Worm (Caenorhabditis elegans): ENCODE data around the gene R07H5.11.

The R07H5.11 gene

DNA sequence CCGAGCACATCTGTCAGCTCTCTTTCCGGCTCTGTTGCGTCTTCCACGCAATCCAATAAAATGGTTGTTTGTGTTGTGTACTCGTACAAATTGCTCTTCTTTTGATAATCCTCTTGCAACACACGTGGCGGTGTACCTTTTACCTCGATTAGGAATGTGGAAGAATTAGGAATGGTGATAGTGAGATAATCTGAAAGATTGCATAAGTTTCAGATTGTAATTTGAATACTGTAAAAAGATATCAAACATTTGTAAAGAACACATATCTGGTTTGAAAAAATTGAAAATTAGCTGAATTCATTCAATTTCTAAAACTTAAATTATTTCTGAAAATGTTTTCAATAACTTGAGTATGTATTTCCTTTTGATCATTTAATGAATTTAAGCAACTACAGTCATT is 37.7 kb upstream of the R07H5.11 start, which contains the start of gene C08F8.6:
Gene C08F8.6, minus strand, starts transcription at position 101 of the 400 bp plus-strand sequence.
- TF ChIP-seq F33H1.4 (GFP tag; IDR thresholded peaks at IDR 0.05) = no peak
- TF ChIP-seq lag-1 (GFP tag; IDR thresholded peaks at IDR 0.05) = 0 out of 2 replicates have a peak, but pooled peaks have one; percentile 44
- TF ChIP-seq aptf-3 (GFP tag; IDR thresholded peaks at IDR 0.05) = no peak
- no peak for TF ChIP-seq Y79H2A.3 (GFP tag; conservative IDR thresholded peaks at IDR 0.05)
- no peak for TF ChIP-seq cebp-2 (GFP tag; IDR thresholded peaks at IDR 0.05)
- TF ChIP-seq nfyb-1 (GFP tag; IDR thresholded peaks at IDR 0.05) = no peak

DNA sequence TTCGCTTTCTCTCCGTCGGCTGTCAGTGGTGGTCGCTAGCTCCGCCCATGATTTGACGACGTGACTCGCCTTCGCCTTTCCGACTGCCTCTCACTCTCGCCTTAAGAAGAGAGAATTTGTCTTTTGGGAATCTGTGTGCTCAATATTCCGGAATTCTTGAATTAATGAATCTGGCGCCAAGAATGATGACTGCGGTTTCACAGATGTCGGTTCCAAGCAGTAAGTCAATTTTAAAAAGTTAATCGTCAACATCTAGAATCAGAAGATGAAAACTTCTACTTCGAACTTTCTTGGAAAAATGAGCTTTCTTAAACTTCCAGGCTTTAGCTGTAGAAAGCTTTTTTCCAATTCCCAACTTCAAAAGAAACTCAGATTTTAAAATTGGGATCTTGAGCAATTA is 32.9 kb upstream of the R07H5.11 start, which contains the start of gene nhr-67:
Gene nhr-67, plus strand, starts transcription at position 97 of the 400 bp plus-strand sequence.
- TF ChIP-seq let-607 (tag; optimal IDR thresholded peaks at IDR 0.05) = no peak
- TF ChIP-seq snpc-1.3 (tag; optimal IDR thresholded peaks at IDR 0.05; ENCODE audit: insufficient read depth) = no peak
- no peak for TF ChIP-seq ccch-3 (GFP tag; optimal IDR thresholded peaks at IDR 0.05)
- no peak for TF ChIP-seq hmg-20 (GFP tag; IDR thresholded peaks at IDR 0.05)
- TF ChIP-seq nhr-179 (tag; optimal IDR thresholded peaks at IDR 0.05) = no peak
- TF ChIP-seq ztf-22 (GFP tag; optimal IDR thresholded peaks at IDR 0.05) = no peak
- TF ChIP-seq K11D2.4 (GFP tag; IDR thresholded peaks at IDR 0.05) = no peak
- TF ChIP-seq snpc-4 (GFP tag; optimal IDR thresholded peaks at IDR 0.05) = no peak
- no peak for TF ChIP-seq snpc-4 (tag; optimal IDR thresholded peaks at IDR 0.05)
- TF ChIP-seq xnd-1 (tag; optimal IDR thresholded peaks at IDR 0.05) = no peak
- no peak for TF ChIP-seq sea-2 (GFP tag; IDR thresholded peaks at IDR 0.05)
- no peak for TF ChIP-seq F57A8.1 (GFP tag; optimal IDR thresholded peaks at IDR 0.05)
- no peak for TF ChIP-seq akir-1 (GFP tag; optimal IDR thresholded peaks at IDR 0.05)
- no peak for TF ChIP-seq chd-7 (tag; optimal IDR thresholded peaks at IDR 0.05)
- no peak for TF ChIP-seq ceh-58 (GFP tag; IDR thresholded peaks at IDR 0.05)
- TF ChIP-seq madf-8 (GFP tag; conservative IDR thresholded peaks at IDR 0.05) = no peak
- TF ChIP-seq attf-5 (GFP tag; optimal IDR thresholded peaks at IDR 0.05) = no peak
- TF ChIP-seq hmg-1.2 (GFP tag; IDR thresholded peaks at IDR 0.05) = no peak

DNA sequence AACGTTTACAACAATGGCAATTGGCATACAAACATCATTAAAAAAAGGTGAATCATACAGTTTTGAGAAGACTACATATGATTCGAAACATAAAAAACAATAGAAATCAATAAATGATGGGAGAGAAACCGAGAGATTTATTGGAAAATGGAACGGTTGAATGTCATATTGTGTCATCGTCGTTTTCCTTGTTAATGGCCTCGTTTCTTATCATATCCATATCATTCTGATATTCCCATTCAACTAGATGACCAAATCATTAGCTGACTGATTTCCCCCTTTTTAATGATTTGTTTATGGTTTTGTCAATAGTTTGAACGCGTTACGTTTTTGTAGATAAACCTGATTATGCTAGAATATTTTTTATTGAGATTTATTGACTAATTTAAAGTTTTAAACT is 27.8 kb upstream of the R07H5.11 start:
- no peak for TF ChIP-seq nfya-1 (tag; optimal IDR thresholded peaks at IDR 0.05; ENCODE audit: borderline replicate concordance, insufficient read depth)
- TF ChIP-seq nhr-27 (tag; optimal IDR thresholded peaks at IDR 0.05) = no peak
- no peak for TF ChIP-seq ceh-40 (GFP tag; IDR thresholded peaks at IDR 0.05)
- TF ChIP-seq lin-35 (GFP tag; optimal IDR thresholded peaks at IDR 0.05) = no peak
- TF ChIP-seq sptf-2 (GFP tag; optimal IDR thresholded peaks at IDR 0.05) = no peak
- no peak for TF ChIP-seq attf-6 (GFP tag; IDR thresholded peaks at IDR 0.05)
- no peak for TF ChIP-seq aptf-3 (GFP tag; IDR thresholded peaks at IDR 0.05)
- no peak for TF ChIP-seq efl-1 (GFP tag; optimal IDR thresholded peaks at IDR 0.05)
- TF ChIP-seq unc-130 (GFP tag; optimal IDR thresholded peaks at IDR 0.05) = no peak
- TF ChIP-seq K12H6.12 (tag; optimal IDR thresholded peaks at IDR 0.05) = no peak
- TF ChIP-seq ztf-28 (GFP tag; IDR thresholded peaks at IDR 0.05) = no peak
- no peak for TF ChIP-seq ceh-91 (GFP tag; IDR thresholded peaks at IDR 0.05)
- TF ChIP-seq mes-4 (tag; optimal IDR thresholded peaks at IDR 0.05) = no peak

DNA sequence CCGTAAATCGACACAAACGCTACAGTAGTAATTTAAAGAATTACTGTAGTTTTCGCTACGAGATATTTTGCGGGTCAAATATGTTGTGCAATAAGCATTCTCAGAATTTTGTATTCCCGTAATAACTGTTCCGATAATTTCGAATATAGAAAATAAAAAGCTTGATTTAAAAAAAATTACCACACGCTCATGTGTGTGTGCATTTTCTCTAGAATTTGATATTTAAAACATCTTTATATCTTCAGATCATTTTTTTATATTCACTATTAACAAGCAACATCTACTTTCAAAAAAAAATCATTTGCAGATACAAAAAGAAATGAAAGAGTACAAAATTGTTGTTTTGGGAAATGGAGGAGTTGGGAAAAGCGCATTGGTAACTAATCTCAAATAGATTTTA is 25.6 kb upstream of the R07H5.11 start, which contains the start of gene rap-3:
Gene rap-3, plus strand, starts transcription at position 301 of the 400 bp plus-strand sequence.
- TF ChIP-seq atf-7 (tag; optimal IDR thresholded peaks at IDR 0.05) = no peak
- no peak for TF ChIP-seq madf-8 (GFP tag; conservative IDR thresholded peaks at IDR 0.05)
- TF ChIP-seq dox-1 (GFP tag; IDR thresholded peaks at IDR 0.05) = no peak
- no peak for TF ChIP-seq nfyb-1 (GFP tag; IDR thresholded peaks at IDR 0.05)
- TF ChIP-seq ztf-28 (GFP tag; IDR thresholded peaks at IDR 0.05) = no peak
- TF ChIP-seq pha-4 (tag; optimal IDR thresholded peaks at IDR 0.05) = no peak
- TF ChIP-seq ztf-26 (tag; optimal IDR thresholded peaks at IDR 0.05) = no peak
- no peak for TF ChIP-seq sdz-38 (tag; optimal IDR thresholded peaks at IDR 0.05)
- no peak for TF ChIP-seq snpc-3.4 (tag; optimal IDR thresholded peaks at IDR 0.05)
- no peak for TF ChIP-seq sptf-2 (GFP tag; optimal IDR thresholded peaks at IDR 0.05)
- no peak for TF ChIP-seq efl-1 (GFP tag; optimal IDR thresholded peaks at IDR 0.05)
- no peak for TF ChIP-seq B0035.1 (tag; optimal IDR thresholded peaks at IDR 0.05)
- no peak for TF ChIP-seq ceh-58 (GFP tag; IDR thresholded peaks at IDR 0.05)

Measured in whole organism, young adult.